Worm (Caenorhabditis elegans): ENCODE measurements around the gene T04F3.4.
A peak's percentile ranks its signal among the peaks of the same experiment; 100 is the strongest.

Gene T04F3.4

DNA sequence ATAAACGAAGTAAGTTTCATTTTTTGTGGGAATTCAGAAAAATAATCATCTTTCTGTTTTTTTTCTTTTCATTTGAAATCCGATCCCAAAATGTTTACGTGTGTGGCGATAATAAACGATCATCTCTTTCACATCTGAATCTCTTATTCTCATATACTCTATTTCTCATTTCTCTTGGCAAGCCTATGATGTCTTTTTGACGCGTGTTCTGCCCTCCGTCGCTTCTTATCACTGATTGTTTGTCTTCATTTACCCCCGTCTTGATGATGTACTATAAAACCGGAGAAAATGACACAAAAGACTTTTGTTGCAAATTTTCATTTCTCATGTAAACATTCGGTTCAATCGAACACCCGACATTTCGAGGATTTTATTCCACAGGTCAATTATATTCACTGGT, 15.0 kb upstream of the T04F3.4 start (continued):
- no peak for TF ChIP-seq C34F6.9 (tag; optimal IDR thresholded peaks at IDR 0.05)
- TF ChIP-seq fos-1 (tag; optimal IDR thresholded peaks at IDR 0.05): peak; percentile 81
- no peak for TF ChIP-seq ama-1 (optimal IDR thresholded peaks at IDR 0.05)
- no peak for TF ChIP-seq elt-1 (tag; optimal IDR thresholded peaks at IDR 0.05)
- TF ChIP-seq peb-1 (tag; optimal IDR thresholded peaks at IDR 0.05): no peak
- TF ChIP-seq zag-1 (tag; optimal IDR thresholded peaks at IDR 0.05): no peak
- no peak for TF ChIP-seq Y55F3AM.14 (GFP tag; optimal IDR thresholded peaks at IDR 0.05)
- TF ChIP-seq skn-1 (tag; optimal IDR thresholded peaks at IDR 0.05): no peak
- TF ChIP-seq unc-39 (tag; optimal IDR thresholded peaks at IDR 0.05): no peak
- TF ChIP-seq dmd-4 (tag; optimal IDR thresholded peaks at IDR 0.05): no peak

DNA sequence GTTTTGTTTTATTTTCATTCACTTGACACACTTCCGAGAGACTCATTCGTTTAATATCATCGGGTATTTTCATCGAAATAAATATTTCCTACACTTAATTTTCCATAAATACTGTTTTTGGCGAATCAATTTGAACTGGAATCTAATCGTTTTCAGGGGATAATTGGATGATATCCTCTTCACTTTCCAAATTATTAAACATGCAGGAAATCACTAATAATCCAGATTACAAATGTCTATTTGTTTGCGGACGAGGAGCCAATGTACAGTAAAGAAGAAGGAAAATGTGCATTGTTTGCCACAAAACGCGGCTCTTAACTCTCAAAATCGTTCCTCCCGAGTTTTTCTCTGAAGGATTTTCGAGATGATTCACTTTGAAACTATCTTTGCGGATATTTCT, 13.7 kb upstream of the T04F3.4 start, which contains the start of gene F55A11.6:
TSS of gene F55A11.6 (plus strand) at position 301 of the 400 bp plus-strand sequence.
- TF ChIP-seq lin-13 (GFP tag; optimal IDR thresholded peaks at IDR 0.05): no peak
- TF ChIP-seq blmp-1 (tag; optimal IDR thresholded peaks at IDR 0.05; ENCODE audit: insufficient read depth): no peak
- TF ChIP-seq snpc-4 (tag; optimal IDR thresholded peaks at IDR 0.05): no peak
- no peak for TF ChIP-seq R02D3.7 (tag; optimal IDR thresholded peaks at IDR 0.05)
- no peak for TF ChIP-seq sem-4 (tag; optimal IDR thresholded peaks at IDR 0.05)
- no peak for TF ChIP-seq egl-27 (tag; optimal IDR thresholded peaks at IDR 0.05)
- no peak for TF ChIP-seq aly-2 (tag; optimal IDR thresholded peaks at IDR 0.05)
- no peak for TF ChIP-seq nhr-129 (tag; optimal IDR thresholded peaks at IDR 0.05)
- no peak for TF ChIP-seq lin-11 (tag; optimal IDR thresholded peaks at IDR 0.05)
- TF ChIP-seq lin-39 (tag; optimal IDR thresholded peaks at IDR 0.05): no peak

DNA sequence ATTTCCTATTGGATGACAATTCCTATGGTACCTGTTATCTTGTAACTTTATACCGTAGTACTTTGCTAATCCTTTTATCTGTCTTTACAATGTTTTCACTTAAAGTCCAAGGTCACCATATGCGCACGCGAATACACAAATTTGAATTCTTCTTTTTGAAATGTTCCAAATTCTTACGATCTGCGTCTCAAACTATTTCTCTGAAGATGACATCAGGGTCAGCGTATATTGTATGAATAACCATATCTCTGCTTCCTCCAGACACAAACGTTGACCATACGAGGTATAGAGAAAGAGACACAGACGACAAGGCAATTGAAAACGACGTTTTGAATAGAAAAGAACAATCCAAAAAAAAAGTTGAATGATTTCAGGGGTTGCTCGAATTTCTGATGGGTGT, 11.1 kb upstream of the T04F3.4 start:
- TF ChIP-seq elt-3 (tag; optimal IDR thresholded peaks at IDR 0.05) (no peak), nhr-25 (tag; optimal IDR thresholded peaks at IDR 0.05) (peak; percentile 39), lsy-2 (tag; optimal IDR thresholded peaks at IDR 0.05) (no peak), fos-1 (tag; optimal IDR thresholded peaks at IDR 0.05) (peak; percentile 62), lin-39 (tag; optimal IDR thresholded peaks at IDR 0.05) (no peak), ceh-16 (tag; optimal IDR thresholded peaks at IDR 0.05) (peak; percentile 27), ztf-4 (tag; optimal IDR thresholded peaks at IDR 0.05) (no peak)

DNA sequence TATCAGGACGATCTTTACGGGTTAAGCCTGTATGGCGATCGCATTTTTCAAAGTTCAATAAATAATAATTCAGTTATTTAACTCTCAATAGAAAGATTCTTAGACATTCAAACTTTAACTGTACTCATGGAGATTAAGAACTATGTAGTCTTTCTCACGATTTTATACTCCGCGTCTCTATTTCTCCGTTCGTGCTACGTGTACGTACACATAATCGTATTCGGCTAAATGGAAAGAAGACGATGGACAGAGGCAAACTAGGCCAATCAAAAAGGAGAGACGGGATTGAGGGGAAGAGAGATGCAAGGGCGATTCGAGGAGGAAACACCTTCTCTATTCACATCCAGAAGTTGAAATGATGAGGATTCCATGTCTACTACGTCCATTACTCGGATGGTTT, 10.6 kb upstream of the T04F3.4 start, which contains the start of gene bus-18:
TSS of gene bus-18 (plus strand) at position 301 of the 400 bp plus-strand sequence.
- TF ChIP-seq unc-39 (tag; optimal IDR thresholded peaks at IDR 0.05) (no peak), gmeb-1 (tag; optimal IDR thresholded peaks at IDR 0.05) (no peak), ceh-16 (tag; optimal IDR thresholded peaks at IDR 0.05) (no peak), ztf-11 (tag; optimal IDR thresholded peaks at IDR 0.05) (no peak), C34F6.9 (tag; optimal IDR thresholded peaks at IDR 0.05) (no peak), nhr-6 (tag; optimal IDR thresholded peaks at IDR 0.05) (no peak)

DNA sequence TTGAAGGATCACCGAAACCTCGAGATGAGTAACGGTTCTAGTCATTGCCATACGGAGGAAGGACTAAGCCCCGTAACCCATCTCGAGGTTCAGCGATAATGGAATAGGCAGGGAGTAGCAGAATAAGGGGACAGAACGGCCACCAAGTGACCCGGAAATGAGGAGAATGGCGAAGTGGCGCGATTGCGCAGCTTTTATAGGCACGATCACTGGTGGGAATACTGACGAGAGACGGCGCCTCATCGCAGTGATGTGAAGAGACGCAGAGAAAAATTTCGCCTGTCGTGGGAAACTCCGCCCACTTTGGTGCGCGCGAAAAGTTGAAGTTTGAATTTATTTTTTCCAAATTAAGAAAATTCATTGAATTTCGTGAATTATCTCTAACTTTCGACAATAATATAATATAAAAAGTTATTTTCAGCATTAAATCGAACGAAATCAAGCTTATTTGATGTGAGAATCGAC, 7.2 kb upstream of the T04F3.4 start, which contains the start of gene F55A11.4:
TSS of gene F55A11.4 (plus strand) at position 415 of the 465 bp plus-strand sequence.
- TF ChIP-seq ama-1 (optimal IDR thresholded peaks at IDR 0.05) (peak; percentile 32), nhr-25 (tag; optimal IDR thresholded peaks at IDR 0.05) (peak; percentile 10), crh-2 (tag; optimal IDR thresholded peaks at IDR 0.05) (no peak)

DNA sequence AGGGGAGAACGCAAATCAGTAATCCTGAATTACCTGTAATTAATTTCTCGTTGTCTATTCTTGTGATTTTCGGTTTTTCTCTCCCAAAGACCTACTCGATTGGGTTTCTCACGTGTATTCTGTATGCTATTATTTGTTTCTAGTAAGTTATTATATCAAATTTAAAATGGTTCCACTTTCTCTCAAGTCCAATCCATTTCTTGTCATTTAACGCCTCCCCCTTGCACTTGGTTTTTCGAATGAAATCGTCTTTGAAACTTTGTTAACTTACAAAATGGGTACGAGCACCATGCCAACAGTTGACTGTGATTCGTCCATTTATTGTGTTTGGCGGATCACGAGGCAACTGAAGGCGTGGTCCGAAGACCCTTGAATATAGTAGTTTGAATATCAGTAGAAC, 6.8 kb upstream of the T04F3.4 start:
- TF ChIP-seq peb-1 (tag; optimal IDR thresholded peaks at IDR 0.05): no peak
- no peak for TF ChIP-seq nhr-23 (tag; optimal IDR thresholded peaks at IDR 0.05)
- TF ChIP-seq ceh-82 (tag; optimal IDR thresholded peaks at IDR 0.05): no peak
- no peak for TF ChIP-seq snpc-4 (tag; optimal IDR thresholded peaks at IDR 0.05)

DNA sequence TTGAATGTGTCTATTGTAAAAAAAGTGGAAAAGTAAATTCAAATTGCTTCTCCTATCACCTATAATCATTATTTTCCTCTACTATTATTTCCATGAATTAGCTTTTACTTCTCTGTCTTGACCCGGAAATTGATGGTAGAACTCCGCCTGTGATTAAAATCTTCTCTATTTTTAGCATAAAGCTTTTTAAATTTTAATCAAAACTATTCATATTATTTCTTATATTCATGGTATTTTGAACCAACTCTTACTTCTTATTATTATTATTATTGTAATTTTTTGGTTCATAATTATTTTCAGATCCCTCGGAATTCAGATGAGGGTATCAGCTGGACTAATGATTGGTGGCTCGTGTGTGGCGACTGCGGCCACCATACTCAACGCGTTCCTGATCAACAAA, 4.2 kb upstream of the T04F3.4 start, which contains the start of gene sel-11:
TSS of gene sel-11 (plus strand) at position 301 of the 400 bp plus-strand sequence.
- no peak for TF ChIP-seq nhr-11 (tag; optimal IDR thresholded peaks at IDR 0.05)

Data from whole organism, L2 larva.